Fruit fly (Drosophila melanogaster) whole organism, embryonic: Measurements from ENCODE around the gene Arl8.

Experiments used
- ATbp ChIP-seq: fragments of 200-800 bp; sonication (Bioruptor generic); optimal IDR thresholded peaks from 2 replicates; lab custom pipeline; 2017; ENCODE audit warnings: missing biosample characterization, mild to moderate bottlenecking, missing genetic modification characterization, missing genetic modification reagents
- Antp ChIP-seq: fragments of 200-800 bp; sonication (Bioruptor generic); optimal IDR thresholded peaks from 3 replicates; lab custom pipeline; 2016; ENCODE audit warnings: missing biosample characterization, missing genetic modification characterization
- B-H2 ChIP-seq: fragments of 200-800 bp; sonication (Bioruptor generic); optimal IDR thresholded peaks from 2 replicates; lab custom pipeline; 2018; ENCODE audit warnings: missing biosample characterization, mild to moderate bottlenecking, missing genetic modification characterization
- CG11456 ChIP-seq: fragments of 200-800 bp; sonication (Bioruptor generic); IDR thresholded peaks from 3 replicates; pipeline ENCODE4 v1.3.6; 2022; ENCODE audit warnings: missing biosample characterization, missing genetic modification characterization
- CG13624 ChIP-seq: fragments of 200-800 bp; sonication (Bioruptor generic); optimal IDR thresholded peaks from 2 replicates; lab custom pipeline; 2016; ENCODE audit warnings: missing biosample characterization, missing genetic modification characterization
- CG14860 ChIP-seq: fragments of 200-800 bp; sonication (Bioruptor generic); IDR thresholded peaks from 3 replicates; pipeline ENCODE4 v1.3.6; 2022; ENCODE audit warnings: missing biosample characterization, missing genetic modification characterization; ENCODE audit not compliant: partially characterized antibody
- CG14965 ChIP-seq: fragments of 200-800 bp; sonication (Bioruptor generic); optimal IDR thresholded peaks from 2 replicates; lab custom pipeline; 2016; ENCODE audit warnings: missing biosample characterization, missing genetic modification characterization, borderline replicate concordance
- CG15601 ChIP-seq: fragments of 200-800 bp; sonication (Bioruptor generic); optimal IDR thresholded peaks from 3 replicates; lab custom pipeline; 2019; ENCODE audit warnings: missing biosample characterization, mild to moderate bottlenecking, missing genetic modification characterization, moderate library complexity
- CG17186 ChIP-seq: fragments of 200-800 bp; sonication (Bioruptor generic); optimal IDR thresholded peaks from 3 replicates; lab custom pipeline; 2017; ENCODE audit warnings: missing biosample characterization, missing genetic modification reagents, missing genetic modification characterization
- CG17612 ChIP-seq: fragments of 200-800 bp; sonication (Bioruptor generic); IDR thresholded peaks from 2 replicates; pipeline ENCODE4 v1.3.6; 2022; ENCODE audit warnings: missing biosample characterization, missing genetic modification characterization
- CG18764 ChIP-seq: fragments of 200-800 bp; sonication (Bioruptor generic); optimal IDR thresholded peaks from 3 replicates; lab custom pipeline; 2016; ENCODE audit warnings: missing biosample characterization, missing genetic modification characterization
- CG2116 ChIP-seq: fragments of 200-800 bp; sonication (Bioruptor generic); optimal IDR thresholded peaks from 3 replicates; lab custom pipeline; 2018; ENCODE audit warnings: missing biosample characterization, mild to moderate bottlenecking, missing genetic modification characterization
- CG3065 ChIP-seq: fragments of 200-800 bp; sonication (Bioruptor generic); optimal IDR thresholded peaks from 2 replicates; lab custom pipeline; 2016; ENCODE audit warnings: missing biosample characterization, missing genetic modification characterization
- CG32767 ChIP-seq: fragments of 200-800 bp; sonication (Bioruptor generic); IDR thresholded peaks from 2 replicates; pipeline ENCODE4 v1.3.6; 2022; ENCODE audit warnings: missing biosample characterization, missing genetic modification characterization
- CG3995 ChIP-seq: fragments of 200-800 bp; sonication (Bioruptor generic); optimal IDR thresholded peaks from 3 replicates; lab custom pipeline; 2016; ENCODE audit warnings: missing biosample characterization, missing genetic modification characterization
- CG6813 ChIP-seq: fragments of 200-800 bp; sonication (Bioruptor generic); optimal IDR thresholded peaks from 2 replicates; lab custom pipeline; 2017; ENCODE audit warnings: missing biosample characterization, missing genetic modification characterization, mild to moderate bottlenecking, moderate library complexity, missing genetic modification reagents
- CG8281 ChIP-seq: fragments of 200-800 bp; sonication (Bioruptor generic); optimal IDR thresholded peaks from 2 replicates; lab custom pipeline; 2018; ENCODE audit warnings: missing biosample characterization, mild to moderate bottlenecking, missing genetic modification characterization, moderate library complexity
- CrebB ChIP-seq: fragments of 200-800 bp; sonication (Bioruptor generic); optimal IDR thresholded peaks from 3 replicates; lab custom pipeline; 2018; ENCODE audit warnings: missing biosample characterization, mild to moderate bottlenecking, missing genetic modification characterization
- D19B ChIP-seq: fragments of 200-800 bp; sonication (Bioruptor generic); optimal IDR thresholded peaks from 2 replicates; lab custom pipeline; 2017; ENCODE audit warnings: missing biosample characterization, mild to moderate bottlenecking, missing genetic modification characterization
- Deaf1 ChIP-seq: fragments of 200-800 bp; optimal IDR thresholded peaks from 3 replicates; lab custom pipeline; 2019; ENCODE audit warnings: missing biosample characterization, mild to moderate bottlenecking, missing genetic modification characterization, moderate library complexity
- Dfd ChIP-seq, 2 experiments: fragments of >200 bp; optimal IDR thresholded peaks; 2 replicates each; lab custom pipeline; 2017; ENCODE audit warnings: missing biosample characterization in 2 of 2, missing genetic modification characterization in 2 of 2
- Gug ChIP-seq: fragments of 200-800 bp; sonication (Bioruptor generic); IDR thresholded peaks from 4 replicates; pipeline ENCODE4 v1.3.6; 2022; ENCODE audit warnings: missing biosample characterization, missing genetic modification characterization
- H15 ChIP-seq: fragments of 200-800 bp; sonication (Bioruptor generic); IDR thresholded peaks from 3 replicates; pipeline ENCODE4 v1.3.6; 2022; ENCODE audit warnings: missing biosample characterization, missing genetic modification characterization
- H2.0 ChIP-seq: fragments of 200-800 bp; sonication (Bioruptor generic); IDR thresholded peaks from 2 replicates; pipeline ENCODE4 v1.3.6; 2022; ENCODE audit warnings: missing biosample characterization, missing genetic modification characterization
- Hey ChIP-seq: fragments of 200-800 bp; sonication (Bioruptor generic); optimal IDR thresholded peaks from 3 replicates; lab custom pipeline; 2018; ENCODE audit warnings: missing biosample characterization, mild to moderate bottlenecking, missing genetic modification characterization
- HmgD ChIP-seq: fragments of 200-800 bp; sonication (Bioruptor generic); optimal IDR thresholded peaks from 3 replicates; lab custom pipeline; 2016; ENCODE audit warnings: missing biosample characterization, missing genetic modification characterization
- Hr51 ChIP-seq, 2 experiments: fragments of 200-800 bp; sonication (Bioruptor generic); optimal IDR thresholded peaks; 2 replicates in 1 of 2; 3 replicates in 1 of 2; lab custom pipeline; 2016 to 2018; ENCODE audit warnings: missing biosample characterization in 2 of 2, missing genetic modification characterization in 2 of 2, mild to moderate bottlenecking in 1 of 2, moderate library complexity in 1 of 2
- Lpt ChIP-seq: fragments of >200 bp; optimal IDR thresholded peaks from 2 replicates; lab custom pipeline; 2018; ENCODE audit warnings: missing biosample characterization, missing genetic modification characterization
- Meics ChIP-seq: fragments of 200-800 bp; sonication (Bioruptor generic); optimal IDR thresholded peaks from 2 replicates; lab custom pipeline; 2017; ENCODE audit warnings: missing biosample characterization, mild to moderate bottlenecking, missing genetic modification characterization
- Spps ChIP-seq: fragments of 200-800 bp; sonication (Bioruptor generic); optimal IDR thresholded peaks from 2 replicates; lab custom pipeline; 2018; ENCODE audit warnings: missing biosample characterization, mild to moderate bottlenecking, missing genetic modification characterization
- TFAM ChIP-seq: fragments of 200-800 bp; sonication (Bioruptor generic); optimal IDR thresholded peaks from 2 replicates; lab custom pipeline; 2017; ENCODE audit warnings: missing biosample characterization, missing genetic modification characterization, inconsistent platforms
- Trl ChIP-seq, 3 experiments: fragments of >200 bp in 2 of 3; fragments of 200-800 bp in 1 of 3; sonication (Bioruptor generic) in 1 of 3; optimal IDR thresholded peaks; 2 replicates in 1 of 3; 3 replicates in 2 of 3; lab custom pipeline; 2016 to 2017; ENCODE audit warnings: missing biosample characterization in 1 of 3, missing genetic modification characterization in 1 of 3
- YL-1 ChIP-seq: fragments of 200-800 bp; sonication (Bioruptor generic); optimal IDR thresholded peaks from 3 replicates; lab custom pipeline; 2017; ENCODE audit warnings: missing biosample characterization, mild to moderate bottlenecking, missing genetic modification characterization
- ase ChIP-seq: fragments of 200-800 bp; sonication (Bioruptor generic); IDR thresholded peaks from 3 replicates; pipeline ENCODE4 v1.3.6; 2022; ENCODE audit warnings: missing biosample characterization, missing genetic modification characterization
- br ChIP-seq: fragments of >200 bp; optimal IDR thresholded peaks from 2 replicates; lab custom pipeline; 2017
- btn ChIP-seq: fragments of 200-800 bp; sonication (Bioruptor generic); optimal IDR thresholded peaks from 2 replicates; lab custom pipeline; 2016; ENCODE audit warnings: missing biosample characterization, missing genetic modification characterization
- chif ChIP-seq, 2 experiments: fragments of 200-800 bp; sonication (Bioruptor generic); optimal IDR thresholded peaks; 3 replicates each; lab custom pipeline; 2016; ENCODE audit warnings: missing biosample characterization in 2 of 2, missing genetic modification characterization in 2 of 2
- crc ChIP-seq: fragments of 200-800 bp; sonication (Bioruptor generic); optimal IDR thresholded peaks from 2 replicates; lab custom pipeline; 2016; ENCODE audit warnings: missing biosample characterization, missing genetic modification characterization
- dmrt11E ChIP-seq: fragments of 200-800 bp; sonication (Bioruptor generic); optimal IDR thresholded peaks from 3 replicates; lab custom pipeline; 2018; ENCODE audit warnings: missing biosample characterization, mild to moderate bottlenecking, missing genetic modification characterization, moderate library complexity
- gcm ChIP-seq: fragments of 200-800 bp; sonication (Bioruptor generic); optimal IDR thresholded peaks from 2 replicates; lab custom pipeline; 2019; ENCODE audit warnings: missing biosample characterization, mild to moderate bottlenecking, missing genetic modification characterization, moderate library complexity
- grau ChIP-seq: fragments of 200-800 bp; optimal IDR thresholded peaks from 3 replicates; lab custom pipeline; 2019; ENCODE audit warnings: missing biosample characterization, mild to moderate bottlenecking, missing genetic modification characterization, moderate library complexity
- luna ChIP-seq: fragments of 200-800 bp; sonication (Bioruptor generic); optimal IDR thresholded peaks from 2 replicates; lab custom pipeline; 2016; ENCODE audit warnings: missing biosample characterization, missing genetic modification characterization
- nau ChIP-seq: fragments of 200-800 bp; sonication (Bioruptor generic); optimal IDR thresholded peaks from 3 replicates; lab custom pipeline; 2017; ENCODE audit warnings: missing biosample characterization, mild to moderate bottlenecking, missing genetic modification characterization, missing genetic modification reagents
- prd ChIP-seq, 3 experiments: fragments of >200 bp in 2 of 3; fragments of 200-800 bp in 1 of 3; sonication (Bioruptor generic) in 1 of 3; optimal IDR thresholded peaks in 2 of 3; IDR thresholded peaks in 1 of 3; 2 replicates in 2 of 3; 3 replicates in 1 of 3; pipeline versions ENCODE4 v1.3.6 to Lab custom; 2017 to 2022; ENCODE audit warnings: missing biosample characterization in 1 of 3, missing genetic modification characterization in 1 of 3
- pzg ChIP-seq: fragments of 200-800 bp; sonication (Bioruptor generic); optimal IDR thresholded peaks from 3 replicates; lab custom pipeline; 2018; ENCODE audit warnings: missing biosample characterization, mild to moderate bottlenecking, missing genetic modification characterization, moderate library complexity
- ssp ChIP-seq: fragments of 200-800 bp; sonication (Bioruptor generic); IDR thresholded peaks from 2 replicates; pipeline ENCODE4 v1.3.6; 2022; ENCODE audit warnings: missing biosample characterization, missing genetic modification characterization
- tgo ChIP-seq: fragments of 200-800 bp; sonication (Bioruptor generic); IDR thresholded peaks from 3 replicates; pipeline ENCODE4 v1.3.6; 2022; ENCODE audit warnings: missing biosample characterization, missing genetic modification characterization
- tup ChIP-seq: fragments of 200-800 bp; sonication (Bioruptor generic); optimal IDR thresholded peaks from 2 replicates; lab custom pipeline; 2016; ENCODE audit warnings: missing biosample characterization, mild to moderate bottlenecking, missing genetic modification characterization, moderate library complexity
- yki ChIP-seq: fragments of >200 bp; optimal IDR thresholded peaks from 3 replicates; lab custom pipeline; 2018

Gene Arl8

dm6 chr3R:8171489-8172161 lies 45.2 kb downstream of the Arl8 start (continued):
- TF ChIP-seq Lpt (GFP tag; lab: Kevin White, UChicago): no peak
- no peak for TF ChIP-seq Trl (optimal IDR thresholded peaks at IDR 0.05; lab: Kevin White, UChicago)
- peak; percentile 33 for TF ChIP-seq Trl (GFP tag; optimal IDR thresholded peaks at IDR 0.05; lab: Kevin White, UChicago)
- peak; percentile 36 for TF ChIP-seq Antp (GFP tag; lab: Kevin White, UChicago)
- TF ChIP-seq ssp: no peak
- TF ChIP-seq gcm: no peak
- TF ChIP-seq Deaf1 (tag; lab: Kevin White, UChicago): no peak
- peak; percentile 71 for TF ChIP-seq dmrt11E (tag; lab: Kevin White, UChicago)
- no peak for TF ChIP-seq tup (GFP tag; lab: Kevin White, UChicago)
- no peak for TF ChIP-seq CG14965 (GFP tag; lab: Kevin White, UChicago)
- no peak for TF ChIP-seq nau (GFP tag; lab: Kevin White, UChicago)
- TF ChIP-seq pzg (GFP tag; lab: Kevin White, UChicago): no peak
- 0 out of 3 replicates have a peak, but pooled peaks have one; percentile 32 for TF ChIP-seq ase (GFP tag; lab: Robert Waterston, UW)
- no peak for TF ChIP-seq H2.0 (GFP tag; lab: Robert Waterston, UW)
- TF ChIP-seq Meics (GFP tag; lab: Kevin White, UChicago): no peak
- no peak for TF ChIP-seq CG17612 (GFP tag; lab: Robert Waterston, UW)
- no peak for TF ChIP-seq br
- no peak for TF ChIP-seq CG3065
- TF ChIP-seq Dfd (GFP tag; optimal IDR thresholded peaks at IDR 0.05; lab: Kevin White, UChicago): no peak
- TF ChIP-seq CG13624 (GFP tag; lab: Kevin White, UChicago): no peak
- TF ChIP-seq Spps (tag; lab: Kevin White, UChicago): no peak
- no peak for TF ChIP-seq H15 (GFP tag; lab: Robert Waterston, UW)
- peak in 1 of 2 experiments; percentile 50 for TF ChIP-seq chif (GFP tag; optimal IDR thresholded peaks at IDR 0.05; lab: Kevin White, UChicago)
- TF ChIP-seq CG3995 (GFP tag; lab: Kevin White, UChicago): no peak
- no peak for TF ChIP-seq TFAM (GFP tag; lab: Kevin White, UChicago)
- no peak for TF ChIP-seq B-H2 (GFP tag; lab: Kevin White, UChicago)
- TF ChIP-seq YL-1 (GFP tag; lab: Kevin White, UChicago): no peak
- no peak for TF ChIP-seq CG14860 (GFP tag; lab: Robert Waterston, UW)
- TF ChIP-seq CG2116 (GFP tag; lab: Kevin White, UChicago): no peak
- TF ChIP-seq HmgD (GFP tag; lab: Kevin White, UChicago): no peak
- no peak for TF ChIP-seq CG18764 (GFP tag; lab: Kevin White, UChicago)
- no peak for TF ChIP-seq CG11456 (GFP tag; lab: Robert Waterston, UW)
- no peak for TF ChIP-seq prd (optimal IDR thresholded peaks at IDR 0.05; lab: Kevin White, UChicago)
- TF ChIP-seq prd (GFP tag; IDR thresholded peaks at IDR 0.05; lab: Robert Waterston, UW): peak; percentile 67; the same call in 2 of the 3 replicates
- no peak for TF ChIP-seq crc (GFP tag; lab: Kevin White, UChicago)
- peak; percentile 22 for TF ChIP-seq grau (tag; lab: Kevin White, UChicago)
- no peak for TF ChIP-seq Hey (tag; lab: Kevin White, UChicago)
- TF ChIP-seq tgo: peak; percentile 44
- no peak for TF ChIP-seq btn (GFP tag; lab: Kevin White, UChicago)
- no peak for TF ChIP-seq CG15601 (tag; lab: Kevin White, UChicago)
- TF ChIP-seq CrebB (tag; lab: Kevin White, UChicago): no peak
- TF ChIP-seq D19B (GFP tag; lab: Kevin White, UChicago): no peak
- no peak for TF ChIP-seq Gug
- no peak for TF ChIP-seq CG6813 (GFP tag; lab: Kevin White, UChicago)
- peak; percentile 48 for TF ChIP-seq ATbp (GFP tag; lab: Kevin White, UChicago)
- TF ChIP-seq CG8281 (tag; lab: Kevin White, UChicago): peak; percentile 98
- TF ChIP-seq luna: no peak
- TF ChIP-seq Hr51 (GFP tag; optimal IDR thresholded peaks at IDR 0.05; lab: Kevin White, UChicago): peak in 1 of 2 experiments; percentile 62
- TF ChIP-seq CG17186 (GFP tag; lab: Kevin White, UChicago): no peak
- TF ChIP-seq CG32767 (GFP tag; lab: Robert Waterston, UW): 0 out of 2 replicates have a peak, but pooled peaks have one; percentile 27
- no peak for TF ChIP-seq yki (lab: Kevin White, UChicago)
